Worm (Caenorhabditis elegans): ENCODE data around the gene mep-1.

DNA sequence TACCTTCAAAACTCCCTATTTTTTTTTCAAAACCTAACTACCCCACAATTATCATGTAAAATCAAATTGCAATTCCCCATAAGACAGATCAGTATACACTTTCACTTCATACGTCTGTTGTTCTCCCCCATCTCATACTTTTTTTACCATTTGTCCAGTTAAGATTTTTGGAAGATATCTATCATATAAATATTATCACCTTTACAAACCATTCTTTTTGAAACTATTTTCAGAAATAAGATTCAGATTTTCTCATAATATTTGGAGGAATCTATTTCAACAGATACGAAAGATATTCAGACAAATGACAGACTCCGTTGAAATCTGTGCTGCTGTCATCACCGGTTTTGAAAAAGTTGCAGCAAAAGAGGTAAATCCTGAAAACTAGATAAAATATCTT lies 3.3 kb downstream of the mep-1 start, which contains the start of gene M04B2.2:
- TF ChIP-seq lin-15B (tag; optimal IDR thresholded peaks at IDR 0.05) (no peak), pqm-1 (tag; optimal IDR thresholded peaks at IDR 0.05) (no peak)
